Fruit fly (Drosophila melanogaster): Measurements from ENCODE around the gene eIF4G2.

DNA sequence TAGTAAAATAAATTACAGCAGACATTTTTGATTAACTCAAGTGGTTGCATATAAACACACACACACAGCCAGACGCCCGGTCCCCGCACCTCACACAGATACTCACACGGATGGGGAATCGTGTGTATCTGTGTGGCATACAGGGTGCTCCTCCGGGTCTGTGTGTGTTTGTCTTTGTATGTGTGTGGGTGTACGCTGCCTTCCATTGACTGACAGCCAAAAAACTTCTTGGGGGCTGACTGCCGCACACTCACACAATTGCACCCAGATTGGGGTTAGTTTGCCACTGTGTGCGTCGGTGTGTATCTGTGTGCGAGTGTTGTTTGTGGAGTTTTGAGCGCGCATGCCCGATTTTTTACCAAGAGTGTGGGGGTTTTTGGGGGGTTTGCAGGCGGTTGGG is 27.1 kb upstream of the eIF4G2 start:
- TF ChIP-seq Myc (optimal IDR thresholded peaks at IDR 0.05): no peak
- no peak for TF ChIP-seq h (GFP tag; optimal IDR thresholded peaks at IDR 0.05)
- TF ChIP-seq br (GFP tag; optimal IDR thresholded peaks at IDR 0.05): no peak
- no peak for TF ChIP-seq lola (GFP tag; optimal IDR thresholded peaks at IDR 0.05)
- no peak for TF ChIP-seq jim (GFP tag; optimal IDR thresholded peaks at IDR 0.05)
- no peak for TF ChIP-seq usp (GFP tag; optimal IDR thresholded peaks at IDR 0.05)
- no peak for TF ChIP-seq Hr83 (GFP tag; optimal IDR thresholded peaks at IDR 0.05; ENCODE audit: poor library complexity, severe bottlenecking)

Data from whole organism, wandering third instar larva.